Fruit fly (Drosophila melanogaster): ENCODE results near the gene MED18.

- TF ChIP-seq dsf (GFP tag; optimal IDR thresholded peaks at IDR 0.05; ENCODE audit: borderline replicate concordance): no peak
- TF ChIP-seq sage (GFP tag; optimal IDR thresholded peaks at IDR 0.05): no peak
- TF ChIP-seq rgr (GFP tag; optimal IDR thresholded peaks at IDR 0.05): no peak
- no peak for TF ChIP-seq CG9705 (GFP tag; optimal IDR thresholded peaks at IDR 0.05)
- TF ChIP-seq Hr78 (GFP tag; optimal IDR thresholded peaks at IDR 0.05): no peak
- TF ChIP-seq Dfd (GFP tag; optimal IDR thresholded peaks at IDR 0.05): no peak
- no peak for TF ChIP-seq psq (GFP tag; optimal IDR thresholded peaks at IDR 0.05)
- TF ChIP-seq h (GFP tag; optimal IDR thresholded peaks at IDR 0.05): no peak
- no peak for TF ChIP-seq pan (optimal IDR thresholded peaks at IDR 0.05)
- TF ChIP-seq CrebA (GFP tag; optimal IDR thresholded peaks at IDR 0.05; ENCODE audit: borderline replicate concordance): no peak
- no peak for TF ChIP-seq Sp1 (GFP tag; optimal IDR thresholded peaks at IDR 0.05)
- TF ChIP-seq Abd-B (GFP tag; optimal IDR thresholded peaks at IDR 0.05): no peak
- TF ChIP-seq Rel (GFP tag; optimal IDR thresholded peaks at IDR 0.05): no peak
- no peak for TF ChIP-seq Rel (tag; optimal IDR thresholded peaks at IDR 0.05)
- no peak for TF ChIP-seq Vsx2 (GFP tag; optimal IDR thresholded peaks at IDR 0.05; ENCODE audit: partially characterized antibody)
These were observed 20.2 kb upstream of the MED18 start for dm6 chrX:1845413-1845951.

Data from whole organism, wandering third instar larva.